Worm (Caenorhabditis elegans) whole organism, L4/young adult: Measurements from ENCODE around the gene F09B9.5.

Experiments
- dao-5 ChIP-seq: sonication (generic microtip); optimal IDR thresholded peaks from 2 replicates; lab custom pipeline; 2016; ENCODE audit warnings: missing genotype, missing genetic modification characterization, moderate library complexity, missing compliant biosample characterization
- him-1 ChIP-seq: sonication (generic microtip); optimal IDR thresholded peaks from 2 replicates; lab custom pipeline; 2016; ENCODE audit warnings: missing genotype, missing genetic modification reagents, missing genetic modification characterization, missing compliant biosample characterization

DNA sequence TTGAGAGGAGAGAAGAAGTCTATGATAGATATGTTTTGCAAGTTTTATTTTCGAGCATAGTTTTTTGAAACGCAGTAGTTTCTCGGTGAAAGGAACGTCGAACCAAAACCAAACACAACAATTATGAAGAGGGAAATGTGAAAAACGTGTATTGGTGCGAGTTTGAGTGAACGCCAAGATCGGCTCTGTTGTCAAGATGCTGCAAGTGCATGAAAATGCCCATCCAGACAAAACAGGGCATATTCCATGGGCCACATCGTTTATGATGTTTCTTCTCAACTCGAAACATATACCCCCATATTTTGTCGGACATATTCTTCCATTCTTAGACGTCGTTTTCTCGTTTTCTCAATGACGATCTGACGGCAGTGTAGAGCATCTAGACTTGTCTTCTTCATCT lies 31.6 kb upstream of the F09B9.5 start:
- TF ChIP-seq dao-5 (tag; lab: Kevin White, UChicago): no peak
- TF ChIP-seq him-1 (tag; lab: Kevin White, UChicago): no peak
